Fruit fly (Drosophila melanogaster) whole organism, larva: ENCODE measurements around the gene CG17121.

ENCODE experiments used
- noc ChIP-seq: fragments of 200-800 bp; sonication (Bioruptor generic); optimal IDR thresholded peaks from 3 replicates; lab custom pipeline; 2019; ENCODE audit warnings: missing biosample characterization, mild to moderate bottlenecking, missing genetic modification characterization, moderate library complexity

The CG17121 gene

dm6 chr3R:23010406-23010805 is 37.6 kb downstream of the CG17121 start, which contains the start of gene CG34375:
CG34375 (minus strand) TSS chr3R:23010562.
- no peak for TF ChIP-seq noc (tag; lab: Kevin White, UChicago)

DNA sequence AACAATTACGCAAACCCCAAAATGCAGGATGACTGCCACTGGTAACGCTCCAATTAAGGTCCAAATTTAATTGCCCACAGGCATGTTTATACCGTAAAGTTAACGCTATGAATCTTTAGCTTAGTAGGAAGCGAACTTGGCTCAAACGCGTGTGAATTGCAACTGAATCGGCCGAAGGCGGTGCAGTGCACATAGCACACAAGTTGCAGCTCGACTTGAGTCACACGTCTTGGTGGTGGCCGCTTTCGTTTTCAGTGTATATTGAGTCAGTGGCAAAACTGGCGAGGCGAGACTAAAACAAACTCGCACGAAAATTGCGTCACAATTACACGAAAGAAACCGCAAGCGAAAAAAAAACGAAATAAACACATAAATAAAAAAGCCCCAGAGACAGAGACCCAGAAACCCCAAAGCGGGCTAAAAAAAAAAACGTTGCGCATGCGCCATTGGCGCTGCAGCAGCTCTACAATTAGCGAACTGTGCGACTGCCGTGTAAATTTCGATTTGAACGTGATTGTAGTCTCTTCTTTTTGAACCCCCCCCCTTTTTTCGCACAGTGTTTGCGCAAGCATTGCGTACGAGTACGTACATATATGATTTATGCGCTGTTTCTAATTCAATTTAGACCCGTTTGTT is 38.4 kb downstream of the CG17121 start:
- TF ChIP-seq noc (tag; lab: Kevin White, UChicago): no peak

dm6 chr3R:23004161-23004560 is 43.9 kb downstream of the CG17121 start:
- TF ChIP-seq noc (tag; lab: Kevin White, UChicago): no peak

DNA sequence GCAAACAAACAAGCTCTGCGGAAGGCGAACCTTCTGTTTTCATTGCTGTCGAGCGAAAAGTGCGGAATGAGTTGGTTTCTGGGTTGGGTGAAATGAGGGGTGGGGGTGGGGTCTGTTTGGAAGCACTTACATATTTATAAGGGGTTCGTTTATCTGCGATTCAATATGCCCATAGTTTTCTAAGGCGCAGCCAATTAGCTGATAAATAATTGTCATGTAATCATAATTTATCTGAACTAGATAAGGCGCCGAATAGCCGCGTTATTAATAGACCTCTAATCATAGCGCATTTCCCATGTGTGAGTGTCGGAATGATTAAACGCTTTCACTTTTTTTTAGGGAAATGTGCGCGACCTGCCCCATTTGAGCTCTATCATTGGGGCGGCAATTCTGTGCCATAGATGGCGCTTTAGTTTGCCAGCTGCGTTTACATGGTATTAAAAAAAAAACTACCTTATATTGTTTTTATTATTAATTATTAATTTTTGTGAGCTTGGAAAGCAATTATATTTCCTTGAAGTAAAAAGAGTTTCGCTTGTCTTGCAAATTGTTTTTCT is 49.3 kb downstream of the CG17121 start:
- TF ChIP-seq noc (tag; lab: Kevin White, UChicago): no peak

dm6 chr3R:22997912-22998622 is 49.9 kb downstream of the CG17121 start, which contains the start of gene Nha2:
Nha2 (minus strand) TSS chr3R:22998528.
- peak; percentile 69 for TF ChIP-seq noc (tag; lab: Kevin White, UChicago)
